Worm (Caenorhabditis elegans) whole organism, L4/young adult: ENCODE data around the gene F07E5.5.
"Not testable (repeated sequence)": the region's sequence is repeated elsewhere in the genome, so short reads cannot be mapped to it uniquely, and the experiment has no call there.

Source experiments
- W03F9.2 ChIP-seq: fragments of 150-350 bp; optimal IDR thresholded peaks from 2 replicates; lab custom pipeline; 2014; ENCODE audit warnings: missing biosample characterization, missing genetic modification characterization
- dao-5 ChIP-seq: sonication (generic microtip); optimal IDR thresholded peaks from 2 replicates; lab custom pipeline; 2016; ENCODE audit warnings: missing genotype, missing genetic modification characterization, moderate library complexity, missing compliant biosample characterization
- him-1 ChIP-seq: sonication (generic microtip); optimal IDR thresholded peaks from 2 replicates; lab custom pipeline; 2016; ENCODE audit warnings: missing genotype, missing genetic modification reagents, missing genetic modification characterization, missing compliant biosample characterization

Gene F07E5.5

DNA sequence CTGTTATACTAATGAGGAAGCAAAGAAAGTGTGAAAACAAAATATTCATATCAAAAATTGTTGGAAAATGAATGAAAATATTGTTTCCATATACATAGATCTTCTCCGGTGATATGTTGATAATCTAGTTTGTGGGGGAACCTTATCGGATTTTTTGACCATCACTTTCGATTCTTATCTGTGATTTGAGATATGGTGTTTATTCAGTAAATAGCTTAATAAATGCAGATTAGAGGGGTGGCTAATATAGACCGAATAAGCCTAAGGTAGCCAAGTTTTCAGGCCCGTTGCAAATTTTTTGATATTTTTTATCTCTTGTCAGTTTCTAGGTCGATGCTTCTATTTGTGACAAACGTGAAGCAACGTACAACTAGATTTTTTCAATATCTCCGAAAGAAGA, 12.6 kb upstream of the F07E5.5 start, which contains the start of gene F07E5.7:
Gene F07E5.7 (minus strand): TSS at position 101 of the 400 bp plus-strand sequence.
- TF ChIP-seq dao-5 (no peak), him-1 (tag; lab: Kevin White, UChicago) (no peak), W03F9.2 (no peak)

DNA sequence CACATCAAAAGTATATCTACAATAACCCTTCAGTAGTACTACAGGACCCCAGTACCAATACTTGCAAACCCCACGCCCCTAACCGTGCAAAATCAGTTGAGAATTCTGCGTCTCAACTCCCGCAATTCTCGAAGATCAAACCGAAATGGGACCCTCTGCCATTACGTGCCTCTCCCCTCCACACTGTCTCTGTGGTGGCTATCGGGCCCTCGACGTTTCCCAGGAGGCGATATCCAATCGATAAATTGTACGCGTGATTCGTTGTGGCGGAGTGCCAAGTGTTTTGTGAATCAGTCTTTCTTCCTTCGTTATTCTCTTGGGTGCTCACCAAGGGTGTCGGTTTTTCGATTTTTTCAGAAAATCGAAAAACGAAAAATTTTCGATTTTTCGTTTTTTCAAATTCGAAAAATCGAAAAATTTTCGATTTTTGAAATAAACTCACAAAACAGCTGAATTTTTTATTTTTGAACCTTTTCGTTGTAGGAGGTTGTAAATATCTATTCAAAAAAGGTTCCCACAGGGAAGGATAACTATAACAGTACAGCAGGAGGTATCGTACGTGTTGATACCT, 8.7 kb upstream of the F07E5.5 start, which contains the start of gene F07E5.12:
Gene F07E5.12 (plus strand): TSS at position 521 of the 571 bp plus-strand sequence.
- not testable (repeated sequence) for TF ChIP-seq W03F9.2; dao-5; him-1 (tag; lab: Kevin White, UChicago)

DNA sequence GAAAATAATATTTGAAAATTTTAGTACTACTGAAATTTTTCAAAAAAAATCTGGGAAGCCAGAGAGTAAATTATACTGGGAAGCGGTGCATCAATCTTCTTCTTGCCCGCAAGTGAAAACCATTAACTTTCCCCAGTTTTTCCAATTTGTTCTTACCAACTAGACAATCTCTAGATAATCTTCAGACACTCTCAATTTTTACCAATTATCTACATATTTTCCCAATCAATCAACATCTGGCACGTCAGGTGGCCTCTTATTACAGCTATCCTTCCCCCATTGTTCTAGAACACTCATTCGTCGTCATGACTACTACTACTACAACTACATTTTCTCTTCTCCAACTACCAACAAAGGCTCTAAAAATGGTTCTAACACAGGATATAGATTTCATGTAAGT, 5.6 kb upstream of the F07E5.5 start, which contains the start of gene fbxb-6:
Gene fbxb-6 (plus strand): TSS at position 301 of the 400 bp plus-strand sequence.
- TF ChIP-seq him-1 (tag; lab: Kevin White, UChicago), result no peak
- TF ChIP-seq dao-5, result no peak
- no peak for TF ChIP-seq W03F9.2

DNA sequence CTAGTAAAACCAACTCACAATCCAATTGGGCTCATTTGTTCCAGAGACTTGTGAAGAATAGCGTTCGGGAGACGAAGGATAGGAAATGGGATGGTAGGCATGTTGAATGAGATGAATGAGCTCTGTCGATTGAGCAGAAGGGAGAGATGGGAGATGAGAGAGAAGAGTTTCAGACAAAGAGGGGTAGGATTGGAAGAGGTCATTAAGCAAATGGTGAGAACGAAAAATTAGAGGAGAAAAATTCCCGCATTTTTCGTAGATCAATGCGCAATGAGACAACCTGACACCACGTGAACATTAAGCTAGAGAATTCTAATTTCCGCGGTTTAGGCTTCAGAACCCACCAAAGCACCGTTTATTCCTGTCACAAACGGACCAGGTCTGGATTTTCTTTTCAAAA, 5.1 kb upstream of the F07E5.5 start, which contains the start of gene F07E5.13:
Gene F07E5.13 (minus strand): TSS at position 101 of the 400 bp plus-strand sequence.
- no peak for TF ChIP-seq him-1 (tag; lab: Kevin White, UChicago)
- TF ChIP-seq W03F9.2, result no peak
- no peak for TF ChIP-seq dao-5

DNA sequence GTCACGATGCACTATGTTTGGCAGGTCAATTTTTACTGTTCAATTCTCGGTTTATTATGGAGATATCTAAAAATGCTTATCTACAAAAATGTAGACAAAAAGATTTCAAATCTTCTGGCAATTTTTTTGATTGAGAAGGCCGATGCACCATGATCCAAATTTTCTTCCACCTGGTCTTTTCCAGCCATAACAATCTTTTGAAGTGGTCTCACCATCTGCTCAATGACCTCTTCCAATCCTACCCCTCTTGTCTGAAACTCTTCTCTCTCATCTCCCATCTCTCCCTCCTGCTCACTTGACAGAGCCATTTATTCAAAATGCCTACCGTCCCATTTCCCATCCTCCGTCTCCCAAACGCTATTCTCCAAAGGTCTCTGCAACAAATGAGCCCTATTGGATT, 7.5 kb downstream of the F07E5.5 start, which contains the start of gene fbxb-35:
Gene fbxb-35 (plus strand): TSS at position 301 of the 400 bp plus-strand sequence.
- TF ChIP-seq him-1 (tag; lab: Kevin White, UChicago) (no peak), dao-5 (no peak), W03F9.2 (no peak)

DNA sequence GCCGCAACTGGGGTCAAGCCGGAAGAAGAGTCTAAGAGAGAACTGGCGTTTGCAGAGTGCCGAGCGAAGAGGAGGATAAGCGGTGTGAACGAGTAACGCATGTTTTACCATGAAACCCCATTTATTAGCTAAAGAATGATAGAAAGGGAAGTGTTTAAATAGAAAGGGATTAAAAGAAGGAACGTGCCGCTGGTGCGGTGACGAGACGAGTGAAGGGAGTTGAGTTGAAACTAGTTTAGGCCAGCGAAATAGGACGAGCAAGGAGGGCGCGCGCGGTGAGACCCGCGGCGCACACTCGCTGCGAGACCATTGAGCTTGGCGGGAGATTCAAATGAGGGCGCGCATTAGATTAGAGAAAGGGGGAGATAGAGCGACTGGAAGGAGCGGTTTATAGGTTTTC, 12.3 kb downstream of the F07E5.5 start, which contains the start of gene math-1:
Gene math-1 (minus strand): TSS at position 101 of the 400 bp plus-strand sequence.
- TF ChIP-seq dao-5; him-1 (tag; lab: Kevin White, UChicago); W03F9.2: not testable (repeated sequence)

DNA sequence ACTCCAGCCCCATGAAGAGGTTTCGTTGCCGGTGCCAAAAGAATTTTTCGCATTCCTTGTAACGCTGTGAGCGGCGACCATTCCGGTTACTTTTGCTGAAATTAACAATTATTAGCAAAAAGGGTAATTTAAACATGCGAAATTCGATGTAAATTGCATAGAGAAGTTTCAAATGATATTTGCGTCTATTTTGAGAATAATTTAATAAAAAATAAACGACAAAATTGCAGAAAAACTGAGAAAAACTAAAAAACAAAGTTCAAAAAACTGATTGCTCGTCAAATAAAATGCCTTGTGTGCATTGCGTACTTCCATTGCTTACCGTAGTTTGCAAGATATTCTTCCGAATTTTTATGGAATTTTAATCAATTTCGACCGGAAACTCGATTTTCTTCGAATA, 13.4 kb downstream of the F07E5.5 start, which contains the start of gene bath-24:
Gene bath-24 (minus strand): TSS at position 101 of the 400 bp plus-strand sequence.
- TF ChIP-seq W03F9.2 (no peak), him-1 (tag; lab: Kevin White, UChicago) (no peak), dao-5 (no peak)

DNA sequence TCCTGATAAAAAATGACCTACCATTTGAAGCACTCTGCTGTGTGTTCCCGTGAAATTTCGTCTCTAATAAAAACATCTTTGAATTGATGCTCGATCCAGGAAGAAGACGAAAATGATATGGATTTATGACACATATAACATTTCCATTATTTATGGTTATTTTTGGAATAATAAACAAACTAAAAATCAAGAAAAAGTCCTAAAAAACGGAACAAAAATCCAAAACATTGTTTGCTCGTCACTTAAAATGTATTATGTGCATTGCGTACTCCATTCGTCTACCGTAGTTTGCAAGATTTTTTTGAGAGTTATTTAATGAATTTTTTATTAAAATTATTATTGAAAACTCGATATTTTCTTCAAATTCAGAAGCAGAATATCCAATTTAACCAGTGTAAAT, 16.4 kb downstream of the F07E5.5 start, which contains the start of gene bath-20:
Gene bath-20 (minus strand): TSS at position 101 of the 400 bp plus-strand sequence.
- TF ChIP-seq him-1 (tag; lab: Kevin White, UChicago) (no peak), dao-5 (no peak), W03F9.2 (no peak)

DNA sequence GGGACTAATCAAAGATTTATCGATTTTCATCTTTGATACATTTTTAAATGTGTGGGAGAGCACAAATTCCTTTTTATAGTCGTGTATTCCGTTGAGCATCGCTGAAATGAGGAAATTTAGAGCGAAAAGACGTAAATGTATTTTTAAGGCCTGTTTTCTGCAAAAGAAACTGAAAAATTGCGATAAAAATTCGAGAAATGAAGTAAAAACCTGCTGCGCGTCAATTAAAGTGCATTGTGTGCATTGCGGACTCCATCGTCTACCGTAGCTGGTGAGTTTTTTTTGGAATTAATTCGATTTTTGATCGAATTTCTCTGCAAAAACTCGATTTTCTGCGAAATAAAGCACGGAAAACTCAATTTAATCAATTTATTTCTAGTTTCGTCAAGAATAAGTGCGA, 19.6 kb downstream of the F07E5.5 start, which contains the start of gene bath-19:
Gene bath-19 (minus strand): TSS at position 101 of the 400 bp plus-strand sequence.
- TF ChIP-seq W03F9.2 (no peak), him-1 (tag; lab: Kevin White, UChicago) (no peak), dao-5 (no peak)

DNA sequence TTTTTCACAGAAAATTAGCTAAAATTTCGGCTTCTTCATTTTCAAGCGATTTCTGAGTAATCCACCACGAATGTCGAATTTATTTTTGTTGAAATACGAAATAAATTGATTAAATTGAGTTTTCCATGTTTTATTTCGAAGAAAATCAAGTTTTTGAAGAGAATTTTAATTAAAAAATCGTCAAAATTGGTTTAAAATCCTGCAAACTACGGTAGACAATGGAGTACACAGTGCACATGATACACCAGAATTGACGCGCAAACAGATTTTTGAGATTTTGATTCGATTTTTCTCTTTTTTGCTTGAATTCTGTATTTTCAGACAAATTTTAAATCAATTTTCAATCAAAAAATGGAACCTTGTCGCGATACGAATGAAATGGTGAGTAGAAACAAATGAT, 25.6 kb downstream of the F07E5.5 start, which contains the start of gene F59H6.14:
Gene F59H6.14 (plus strand): TSS at position 301 of the 400 bp plus-strand sequence.
- no peak for TF ChIP-seq dao-5
- no peak for TF ChIP-seq W03F9.2
- no peak for TF ChIP-seq him-1 (tag; lab: Kevin White, UChicago)

DNA sequence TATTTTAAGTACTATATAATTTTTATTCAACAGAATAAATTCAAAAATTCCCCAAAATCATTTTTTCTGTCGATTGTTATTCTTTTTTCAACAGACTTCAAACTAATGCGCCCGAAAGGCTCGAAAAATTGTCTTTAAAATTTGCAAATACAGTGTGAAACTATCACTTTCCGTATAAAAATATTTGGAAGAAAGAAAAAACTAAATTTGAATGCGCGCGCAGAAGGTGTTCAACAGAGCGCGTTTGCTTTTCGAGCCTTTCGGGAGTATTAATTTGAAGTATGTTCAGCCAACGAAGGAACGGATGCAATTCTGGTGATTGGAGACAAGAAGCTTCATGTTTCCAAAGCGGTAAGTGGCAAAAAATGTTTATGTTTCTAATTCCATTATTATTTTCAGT, 26.6 kb downstream of the F07E5.5 start, which contains the start of gene btb-4:
Gene btb-4 (plus strand): TSS at position 35 of the 400 bp plus-strand sequence.
- not testable (repeated sequence) for TF ChIP-seq him-1 (tag; lab: Kevin White, UChicago); dao-5; W03F9.2

DNA sequence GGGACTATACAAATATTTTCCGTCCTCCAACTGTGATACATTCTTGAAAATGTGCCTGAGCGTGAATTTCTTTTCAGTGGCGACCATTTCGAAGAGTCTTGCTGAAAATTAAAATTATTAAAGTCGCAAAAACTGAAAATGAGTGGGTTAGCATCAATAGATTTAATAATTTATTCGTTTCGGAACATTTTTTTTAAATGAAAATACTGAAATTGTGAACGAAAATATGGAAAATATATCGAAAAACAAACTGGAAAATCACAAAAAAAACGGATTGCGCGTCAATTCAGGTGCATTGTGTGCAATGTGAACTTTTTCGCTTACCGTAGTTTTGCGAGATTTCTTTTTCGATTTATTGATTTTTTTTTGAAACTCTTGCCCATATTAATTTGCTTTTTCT, 27.0 kb downstream of the F07E5.5 start, which contains the start of gene bath-5:
Gene bath-5 (minus strand): TSS at position 101 of the 400 bp plus-strand sequence.
- TF ChIP-seq him-1 (tag; lab: Kevin White, UChicago) (no peak), W03F9.2 (no peak), dao-5 (no peak)

DNA sequence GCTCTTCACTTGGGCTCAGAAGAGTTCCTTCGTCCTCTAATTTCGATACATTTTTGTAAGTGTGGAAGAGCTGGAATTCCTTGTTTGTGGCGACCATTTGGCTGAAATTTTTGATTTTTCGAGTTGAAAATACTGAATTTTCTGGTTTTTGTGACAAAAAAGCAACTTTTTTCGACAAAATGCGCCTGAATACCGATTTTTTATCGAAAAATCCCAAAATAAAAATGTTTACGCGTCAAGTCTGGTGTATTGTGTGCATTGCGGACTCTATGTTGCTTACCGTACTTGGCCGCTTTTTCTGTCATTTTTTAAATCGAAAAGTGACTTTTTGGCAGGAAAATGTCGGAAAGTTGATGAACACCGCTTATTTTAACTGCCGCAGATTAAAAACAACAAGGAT, 28.5 kb downstream of the F07E5.5 start, which contains the start of gene bath-3:
Gene bath-3 (minus strand): TSS at position 101 of the 400 bp plus-strand sequence.
- TF ChIP-seq him-1 (tag; lab: Kevin White, UChicago) (no peak), W03F9.2 (no peak), dao-5 (no peak)

DNA sequence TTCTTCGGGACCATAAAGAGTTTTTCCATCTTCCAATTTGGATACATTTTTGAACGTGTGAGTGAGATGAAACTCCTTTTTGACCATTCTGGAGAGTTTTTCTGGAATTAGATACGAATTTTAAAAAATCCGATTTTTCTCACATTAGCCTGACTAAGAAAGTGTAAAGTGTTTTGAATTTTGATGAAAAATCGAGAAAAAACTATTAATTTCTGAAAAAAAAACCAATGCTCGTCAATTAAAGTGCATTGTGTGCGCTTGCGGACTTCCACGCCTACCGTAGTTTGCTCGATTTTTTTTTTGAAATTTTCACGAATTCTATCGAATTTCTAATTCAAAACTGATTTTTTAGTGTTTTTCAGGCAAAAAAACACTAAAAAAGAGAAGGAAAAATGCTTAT, 30.2 kb downstream of the F07E5.5 start, which contains the start of gene bath-1:
Gene bath-1 (minus strand): TSS at position 101 of the 400 bp plus-strand sequence.
- TF ChIP-seq W03F9.2 (no peak), dao-5 (no peak)

DNA sequence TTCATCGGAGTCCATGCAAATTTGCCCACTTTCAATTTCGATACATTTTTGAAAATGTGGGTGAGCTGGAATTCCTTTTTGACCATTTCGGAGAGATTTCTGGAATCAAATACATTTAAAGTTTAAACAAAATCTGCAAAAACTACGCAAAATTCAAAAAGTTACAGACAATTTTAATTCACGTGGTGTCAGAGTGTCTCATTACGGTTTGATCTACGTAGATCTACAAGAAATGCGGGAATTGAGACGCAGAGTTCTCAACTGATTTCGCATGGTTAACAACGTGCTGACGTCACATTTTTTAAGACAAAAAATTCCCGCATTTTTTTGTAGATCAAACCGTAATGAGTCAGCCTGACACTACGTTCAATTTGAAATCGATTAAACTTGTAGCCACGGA, 32.3 kb downstream of the F07E5.5 start, which contains the start of gene bath-21:
Gene bath-21 (minus strand): TSS at position 101 of the 400 bp plus-strand sequence.
- no peak for TF ChIP-seq dao-5
